Fruit fly (Drosophila melanogaster) whole organism, embryonic: ENCODE data around the gene Sec63.

Experiments
- Aef1 ChIP-seq: fragments of 200-800 bp; sonication (Bioruptor generic); IDR thresholded peaks from 3 replicates; pipeline ENCODE4 v1.3.6; 2022; ENCODE audit warnings: missing biosample characterization, missing genetic modification characterization
- Atf-2 ChIP-seq: fragments of 200-800 bp; sonication (Bioruptor generic); optimal IDR thresholded peaks from 2 replicates; lab custom pipeline; 2016; ENCODE audit warnings: missing biosample characterization, missing genetic modification characterization
- CG10431 ChIP-seq: fragments of 200-800 bp; sonication (Bioruptor generic); optimal IDR thresholded peaks from 3 replicates; lab custom pipeline; 2018; ENCODE audit warnings: missing biosample characterization, mild to moderate bottlenecking, missing genetic modification characterization
- CG11093 ChIP-seq: fragments of 200-800 bp; sonication (Bioruptor generic); IDR thresholded peaks from 3 replicates; pipeline ENCODE4 v1.3.6; 2022; ENCODE audit warnings: missing biosample characterization, missing genetic modification characterization
- CG11695 ChIP-seq: fragments of 200-800 bp; sonication (Bioruptor generic); IDR thresholded peaks from 3 replicates; pipeline ENCODE4 v1.3.6; 2022; ENCODE audit warnings: missing biosample characterization, missing genetic modification characterization
- CG11723 ChIP-seq: fragments of 200-800 bp; sonication (Bioruptor generic); optimal IDR thresholded peaks from 2 replicates; lab custom pipeline; 2017; ENCODE audit warnings: missing biosample characterization, mild to moderate bottlenecking, missing genetic modification characterization
- CG12659 ChIP-seq: fragments of 200-800 bp; sonication (Bioruptor generic); optimal IDR thresholded peaks from 3 replicates; lab custom pipeline; 2017; ENCODE audit warnings: mild to moderate bottlenecking, missing biosample characterization, missing genetic modification reagents, missing genetic modification characterization
- CG13296 ChIP-seq: fragments of 200-800 bp; sonication (Bioruptor generic); optimal IDR thresholded peaks from 3 replicates; lab custom pipeline; 2018; ENCODE audit warnings: missing biosample characterization, mild to moderate bottlenecking, missing genetic modification characterization
- CG13624 ChIP-seq: fragments of 200-800 bp; sonication (Bioruptor generic); optimal IDR thresholded peaks from 2 replicates; lab custom pipeline; 2016; ENCODE audit warnings: missing biosample characterization, missing genetic modification characterization
- CG14014 ChIP-seq: fragments of 200-800 bp; sonication (Bioruptor generic); IDR thresholded peaks from 2 replicates; pipeline ENCODE4 v1.3.6; 2022; ENCODE audit warnings: missing biosample characterization, missing genetic modification characterization
- CG15011 ChIP-seq: fragments of 200-800 bp; sonication (Bioruptor generic); optimal IDR thresholded peaks from 3 replicates; lab custom pipeline; 2018; ENCODE audit warnings: missing biosample characterization, mild to moderate bottlenecking, missing genetic modification characterization
- CG1602 ChIP-seq: fragments of 200-800 bp; sonication (Bioruptor generic); optimal IDR thresholded peaks from 3 replicates; lab custom pipeline; 2016; ENCODE audit warnings: missing biosample characterization, missing genetic modification characterization
- CG16815 ChIP-seq: fragments of 200-800 bp; sonication (Bioruptor generic); optimal IDR thresholded peaks from 3 replicates; lab custom pipeline; 2017; ENCODE audit warnings: missing biosample characterization, mild to moderate bottlenecking, missing genetic modification characterization
- CG16863 ChIP-seq: fragments of 200-800 bp; sonication (Bioruptor generic); optimal IDR thresholded peaks from 3 replicates; lab custom pipeline; 2016; ENCODE audit warnings: missing biosample characterization, missing genetic modification characterization
- CG17612 ChIP-seq: fragments of 200-800 bp; sonication (Bioruptor generic); IDR thresholded peaks from 2 replicates; pipeline ENCODE4 v1.3.6; 2022; ENCODE audit warnings: missing biosample characterization, missing genetic modification characterization
- CG17829 ChIP-seq: fragments of 200-800 bp; optimal IDR thresholded peaks from 2 replicates; lab custom pipeline; 2019; ENCODE audit warnings: missing biosample characterization, mild to moderate bottlenecking, missing genetic modification characterization, moderate library complexity
- CG18011 ChIP-seq: fragments of 200-800 bp; sonication (Bioruptor generic); optimal IDR thresholded peaks from 2 replicates; lab custom pipeline; 2017; ENCODE audit warnings: missing biosample characterization, missing genetic modification characterization, mild to moderate bottlenecking, moderate library complexity, missing genotype
- CG18262 ChIP-seq: fragments of 200-800 bp; optimal IDR thresholded peaks from 3 replicates; lab custom pipeline; 2019; ENCODE audit warnings: missing biosample characterization, mild to moderate bottlenecking, missing genetic modification characterization, moderate library complexity
- CG2875 ChIP-seq: fragments of 200-800 bp; sonication (Bioruptor generic); optimal IDR thresholded peaks from 2 replicates; lab custom pipeline; 2017; ENCODE audit warnings: missing biosample characterization, mild to moderate bottlenecking, missing genetic modification characterization, missing genetic modification reagents
- CG30431 ChIP-seq: fragments of 200-800 bp; sonication (Bioruptor generic); optimal IDR thresholded peaks from 2 replicates; lab custom pipeline; 2017; ENCODE audit warnings: missing biosample characterization, missing genetic modification characterization
- CG33213 ChIP-seq: fragments of 200-800 bp; sonication (Bioruptor generic); optimal IDR thresholded peaks from 3 replicates; lab custom pipeline; 2016; ENCODE audit warnings: missing biosample characterization, missing genetic modification characterization
- CG4730 ChIP-seq: fragments of 200-800 bp; sonication (Bioruptor generic); IDR thresholded peaks from 2 replicates; pipeline ENCODE4 v1.3.6; 2022; ENCODE audit warnings: missing biosample characterization, missing genetic modification characterization
- CG6683 ChIP-seq: fragments of 200-800 bp; sonication (Bioruptor generic); optimal IDR thresholded peaks from 2 replicates; lab custom pipeline; 2017; ENCODE audit warnings: missing biosample characterization, mild to moderate bottlenecking, missing genetic modification characterization, missing genetic modification reagents
- CG6689 ChIP-seq: fragments of 200-800 bp; sonication (Bioruptor generic); IDR thresholded peaks from 2 replicates; pipeline ENCODE4 v1.3.6; 2022; ENCODE audit warnings: missing biosample characterization, missing genetic modification characterization
- CG7786 ChIP-seq: fragments of 200-800 bp; sonication (Bioruptor generic); optimal IDR thresholded peaks from 2 replicates; lab custom pipeline; 2016; ENCODE audit warnings: missing biosample characterization, missing genetic modification characterization
- CG7987 ChIP-seq: fragments of 200-800 bp; sonication (Bioruptor generic); optimal IDR thresholded peaks from 2 replicates; lab custom pipeline; 2018; ENCODE audit warnings: missing biosample characterization, mild to moderate bottlenecking, missing genetic modification characterization, moderate library complexity
- CkIIα-i1 ChIP-seq: fragments of 200-800 bp; sonication (Bioruptor generic); IDR thresholded peaks from 2 replicates; pipeline ENCODE4 v1.3.6; 2022; ENCODE audit warnings: missing biosample characterization, missing genetic modification characterization
- CrebB ChIP-seq: fragments of 200-800 bp; sonication (Bioruptor generic); optimal IDR thresholded peaks from 3 replicates; lab custom pipeline; 2018; ENCODE audit warnings: missing biosample characterization, mild to moderate bottlenecking, missing genetic modification characterization
- D19B ChIP-seq: fragments of 200-800 bp; sonication (Bioruptor generic); optimal IDR thresholded peaks from 2 replicates; lab custom pipeline; 2017; ENCODE audit warnings: missing biosample characterization, mild to moderate bottlenecking, missing genetic modification characterization
- Dek ChIP-seq: fragments of 200-800 bp; sonication (Bioruptor generic); optimal IDR thresholded peaks from 3 replicates; lab custom pipeline; 2019; ENCODE audit warnings: missing biosample characterization, mild to moderate bottlenecking, missing genetic modification characterization, moderate library complexity
- Dip3 ChIP-seq: fragments of 200-800 bp; sonication (Bioruptor generic); optimal IDR thresholded peaks from 3 replicates; lab custom pipeline; 2016; ENCODE audit warnings: missing biosample characterization, missing genetic modification characterization
- Drgx ChIP-seq: fragments of 200-800 bp; sonication (Bioruptor generic); IDR thresholded peaks from 2 replicates; pipeline ENCODE4 v1.3.6; 2022; ENCODE audit warnings: missing biosample characterization, missing genetic modification characterization
- Ets65A ChIP-seq: fragments of 200-800 bp; sonication (Bioruptor generic); peaks from one replicate; lab custom pipeline; 2016; ENCODE audit warnings: missing biosample characterization, missing genetic modification characterization
- HmgD ChIP-seq: fragments of 200-800 bp; sonication (Bioruptor generic); optimal IDR thresholded peaks from 3 replicates; lab custom pipeline; 2016; ENCODE audit warnings: missing biosample characterization, missing genetic modification characterization
- Hr3 ChIP-seq: fragments of 200-800 bp; sonication (Bioruptor generic); optimal IDR thresholded peaks from 3 replicates; lab custom pipeline; 2016; ENCODE audit warnings: missing biosample characterization, missing genetic modification characterization
- Mes4 ChIP-seq: fragments of 200-800 bp; sonication (Bioruptor generic); optimal IDR thresholded peaks from 2 replicates; lab custom pipeline; 2016; ENCODE audit warnings: missing biosample characterization, missing genetic modification characterization
- Myb ChIP-seq: fragments of 200-800 bp; sonication (Bioruptor generic); optimal IDR thresholded peaks from 2 replicates; lab custom pipeline; 2016; ENCODE audit warnings: missing biosample characterization, missing genetic modification characterization
- NFAT ChIP-seq: fragments of 200-800 bp; sonication (Bioruptor generic); IDR thresholded peaks from 2 replicates; pipeline ENCODE4 v1.3.6; 2022; ENCODE audit warnings: missing biosample characterization, missing genetic modification characterization
- Oaz ChIP-seq: fragments of 200-800 bp; sonication (Bioruptor generic); IDR thresholded peaks from 2 replicates; pipeline ENCODE4 v1.3.6; 2022; ENCODE audit warnings: missing biosample characterization, missing genetic modification characterization
- bab2 ChIP-seq: fragments of 200-800 bp; sonication (Bioruptor generic); optimal IDR thresholded peaks from 2 replicates; lab custom pipeline; 2016; ENCODE audit warnings: missing biosample characterization, missing genetic modification characterization
- cad ChIP-seq: fragments of >200 bp; optimal IDR thresholded peaks from 2 replicates; lab custom pipeline; 2017; ENCODE audit warnings: missing biosample characterization, missing genetic modification characterization
- danr ChIP-seq: fragments of 200-800 bp; sonication (Bioruptor generic); IDR thresholded peaks from 2 replicates; pipeline ENCODE4 v1.3.6; 2022; ENCODE audit warnings: missing biosample characterization, missing genetic modification characterization
- dmrt99B ChIP-seq: fragments of 200-800 bp; sonication (Bioruptor generic); optimal IDR thresholded peaks from 2 replicates; lab custom pipeline; 2018; ENCODE audit warnings: missing biosample characterization, mild to moderate bottlenecking, missing genetic modification characterization, moderate library complexity
- gfzf ChIP-seq: fragments of 200-800 bp; sonication (Bioruptor generic); optimal IDR thresholded peaks from 2 replicates; lab custom pipeline; 2016; ENCODE audit warnings: missing biosample characterization, mild to moderate bottlenecking, missing genetic modification characterization, moderate library complexity
- h ChIP-seq: fragments of >200 bp; optimal IDR thresholded peaks from 2 replicates; lab custom pipeline; 2017
- ham ChIP-seq: fragments of 200-800 bp; sonication (Bioruptor generic); IDR thresholded peaks from 2 replicates; pipeline ENCODE4 v1.3.6; 2022; ENCODE audit warnings: missing biosample characterization, missing genetic modification characterization
- hb ChIP-seq: fragments of 200-800 bp; sonication (Bioruptor generic); IDR thresholded peaks from 3 replicates; pipeline ENCODE4 v1.3.6; 2022; ENCODE audit warnings: missing biosample characterization, missing genetic modification characterization; ENCODE audit not compliant: partially characterized antibody
- nmo ChIP-seq: fragments of 200-800 bp; sonication (Bioruptor generic); optimal IDR thresholded peaks from 2 replicates; lab custom pipeline; 2018; ENCODE audit warnings: missing biosample characterization, mild to moderate bottlenecking, missing genetic modification characterization, moderate library complexity
- org-1 ChIP-seq: fragments of 200-800 bp; sonication (Bioruptor generic); optimal IDR thresholded peaks from 2 replicates; lab custom pipeline; 2017; ENCODE audit warnings: missing biosample characterization, missing genetic modification characterization
- pb ChIP-seq: fragments of 200-800 bp; sonication (Bioruptor generic); optimal IDR thresholded peaks from 3 replicates; lab custom pipeline; 2016; ENCODE audit warnings: missing biosample characterization, missing genetic modification characterization
- repo ChIP-seq: fragments of 200-800 bp; sonication (Bioruptor generic); optimal IDR thresholded peaks from 2 replicates; lab custom pipeline; 2016; ENCODE audit warnings: missing biosample characterization, missing genetic modification characterization
- sug ChIP-seq: fragments of 200-800 bp; optimal IDR thresholded peaks from 2 replicates; lab custom pipeline; 2019; ENCODE audit warnings: missing biosample characterization, mild to moderate bottlenecking, missing genetic modification characterization, moderate library complexity
- ttk ChIP-seq: fragments of 200-800 bp; sonication (Bioruptor generic); IDR thresholded peaks from 2 replicates; pipeline ENCODE4 v2.1.2; 2022; ENCODE audit warnings: missing biosample characterization, missing genetic modification characterization

Gene Sec63

dm6 chr3L:7360324-7360852 is at the start of gene Sec63 (continued):
- peak; percentile 6 for TF ChIP-seq repo
- no peak for TF ChIP-seq org-1 (GFP tag; lab: Kevin White, UChicago)
- TF ChIP-seq CG33213 (GFP tag; lab: Kevin White, UChicago), result peak; percentile 74
- no peak for TF ChIP-seq CG16815 (GFP tag; lab: Kevin White, UChicago)
- TF ChIP-seq danr (GFP tag; lab: Robert Waterston, UW), result no peak
- TF ChIP-seq dmrt99B (tag; lab: Kevin White, UChicago), result peak; percentile 14
- TF ChIP-seq CG18011, result no peak
- TF ChIP-seq Mes4 (GFP tag; lab: Kevin White, UChicago), result no peak
- no peak for TF ChIP-seq CG7786 (GFP tag; lab: Kevin White, UChicago)
- no peak for TF ChIP-seq bab2 (GFP tag; lab: Kevin White, UChicago)
- peak; percentile 20 for TF ChIP-seq CG17829 (tag; lab: Kevin White, UChicago)
- no peak; the same call in 2 of the 3 replicates for TF ChIP-seq Aef1
- peak; percentile 11 for TF ChIP-seq pb
- no peak for TF ChIP-seq CG2875 (GFP tag; lab: Kevin White, UChicago)
- TF ChIP-seq CkIIα-i1 (GFP tag; lab: Robert Waterston, UW), result no peak
- TF ChIP-seq CG6689, result peak; percentile 79
- no peak for TF ChIP-seq CG13296 (GFP tag; lab: Kevin White, UChicago)
- peak; percentile 53 for TF ChIP-seq HmgD (GFP tag; lab: Kevin White, UChicago)
- no peak for TF ChIP-seq CG16863 (GFP tag; lab: Kevin White, UChicago)
- TF ChIP-seq CG11695, result no peak
- peak; percentile 1 for TF ChIP-seq Myb (GFP tag; lab: Kevin White, UChicago)
- peak; percentile 3 for TF ChIP-seq sug (tag; lab: Kevin White, UChicago)
- TF ChIP-seq Hr3 (GFP tag; lab: Kevin White, UChicago), result peak; percentile 59
- TF ChIP-seq Oaz (GFP tag; lab: Robert Waterston, UW), result no peak
- TF ChIP-seq CG30431 (GFP tag; lab: Kevin White, UChicago), result no peak
- TF ChIP-seq hb, result peak; percentile 87
- TF ChIP-seq h, result no peak
- no peak for TF ChIP-seq D19B
- peak; percentile 67 for TF ChIP-seq NFAT (GFP tag; lab: Robert Waterston, UW)
- no peak for TF ChIP-seq Dek (tag; lab: Kevin White, UChicago)
- TF ChIP-seq CG7987 (GFP tag; lab: Kevin White, UChicago), result no peak
- TF ChIP-seq cad (GFP tag; lab: Kevin White, UChicago), result no peak
- TF ChIP-seq ham (GFP tag; lab: Robert Waterston, UW), result no peak
- peak; percentile 26 for TF ChIP-seq CG18262 (tag; lab: Kevin White, UChicago)
- no peak for TF ChIP-seq CG6683 (GFP tag; lab: Kevin White, UChicago)
- TF ChIP-seq CG17612 (GFP tag; lab: Robert Waterston, UW), result no peak
- TF ChIP-seq CG10431 (GFP tag; lab: Kevin White, UChicago), result no peak
- peak; percentile 46 for TF ChIP-seq nmo
- no peak for TF ChIP-seq Drgx (GFP tag; lab: Robert Waterston, UW)
- TF ChIP-seq Atf-2 (GFP tag; lab: Kevin White, UChicago), result no peak
- peak; percentile 36 for TF ChIP-seq CG13624 (GFP tag; lab: Kevin White, UChicago)
- TF ChIP-seq CG15011 (GFP tag; lab: Kevin White, UChicago), result no peak
- no peak for TF ChIP-seq CrebB (tag; lab: Kevin White, UChicago)
- peak; percentile 13 for TF ChIP-seq gfzf (GFP tag; lab: Kevin White, UChicago)
- peak; percentile 66 for TF ChIP-seq CG14014 (GFP tag; lab: Robert Waterston, UW)
- no peak for TF ChIP-seq CG1602 (GFP tag; lab: Kevin White, UChicago)
- peak; percentile 76 for TF ChIP-seq CG12659 (GFP tag; lab: Kevin White, UChicago)
- TF ChIP-seq CG11093 (GFP tag; lab: Robert Waterston, UW), result no peak
- no peak for TF ChIP-seq CG4730 (GFP tag; lab: Robert Waterston, UW)
- peak; percentile 58 for TF ChIP-seq Dip3 (GFP tag; lab: Kevin White, UChicago)
- 0 out of 2 replicates have a peak, but pooled peaks have one; percentile 29 for TF ChIP-seq ttk
- no peak for TF ChIP-seq Ets65A (GFP tag; lab: Kevin White, UChicago)
- TF ChIP-seq CG11723, result no peak
